Worm (Caenorhabditis elegans): ENCODE measurements around the gene F39F10.3.

DNA sequence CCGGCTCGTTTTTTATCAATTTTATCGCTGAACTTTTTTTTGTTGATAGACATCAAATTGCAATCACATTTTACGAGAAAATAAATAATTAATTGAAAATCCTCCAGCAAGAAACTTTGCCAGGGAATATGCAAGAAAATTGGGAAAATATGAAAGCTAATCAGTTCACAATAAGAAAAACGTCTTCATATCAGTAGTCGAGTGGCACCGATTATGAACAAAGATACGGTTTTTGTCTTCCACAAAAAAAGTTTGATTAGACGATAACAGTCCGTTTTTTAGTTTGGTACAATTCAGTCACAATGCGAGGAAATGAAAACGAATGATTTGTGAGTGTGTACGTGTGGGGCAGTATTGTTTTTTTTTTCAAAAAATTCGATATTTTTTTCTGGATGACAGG, 26.8 kb upstream of the F39F10.3 start:
- TF ChIP-seq elt-3 (tag; optimal IDR thresholded peaks at IDR 0.05) = no peak
- TF ChIP-seq mep-1 (tag; optimal IDR thresholded peaks at IDR 0.05) = no peak
- TF ChIP-seq lin-39 (tag; optimal IDR thresholded peaks at IDR 0.05) = no peak

Data from whole organism, L1 larva.